Worm (Caenorhabditis elegans) whole organism, mixed stage, embryonic: ENCODE results near the gene Y46E12A.2.

Experiments
- bed-3 ChIP-seq: fragments of 200-800 bp; sonication (Bioruptor generic); optimal IDR thresholded peaks from 3 replicates; lab custom pipeline; 2018; ENCODE audit warnings: mild to moderate bottlenecking, missing genetic modification characterization, moderate library complexity, missing compliant biosample characterization
- ceh-43 ChIP-seq: fragments of 200-800 bp; sonication (Bioruptor generic); optimal IDR thresholded peaks from 2 replicates; lab custom pipeline; 2018; ENCODE audit warnings: mild to moderate bottlenecking, missing genetic modification characterization, moderate library complexity, missing compliant biosample characterization
- cnd-1 ChIP-seq: fragments of 200-800 bp; sonication (Bioruptor generic); optimal IDR thresholded peaks from 2 replicates; lab custom pipeline; 2018; ENCODE audit warnings: mild to moderate bottlenecking, missing genetic modification characterization, missing compliant biosample characterization
- elt-1 ChIP-seq: sonication (generic microtip); optimal IDR thresholded peaks from 2 replicates; lab custom pipeline; 2017; ENCODE audit warnings: missing genetic modification characterization, mild to moderate bottlenecking, missing compliant biosample characterization, antibody characterized with exemption, moderate library complexity, borderline replicate concordance; ENCODE audit not compliant: insufficient read depth
- elt-3 ChIP-seq: fragments of 150-350 bp; optimal IDR thresholded peaks from 2 replicates; lab custom pipeline; 2014; ENCODE audit warnings: missing biosample characterization, missing genetic modification characterization
- lin-13 ChIP-seq: fragments of 150-350 bp; optimal IDR thresholded peaks from 2 replicates; lab custom pipeline; 2014; ENCODE audit warnings: missing biosample characterization, missing genetic modification characterization
- nhr-237 ChIP-seq: fragments of 150-350 bp; optimal IDR thresholded peaks from 2 replicates; lab custom pipeline; 2014; ENCODE audit warnings: missing biosample characterization, missing genetic modification characterization
- nhr-28 ChIP-seq: fragments of 150-350 bp; optimal IDR thresholded peaks from 2 replicates; lab custom pipeline; 2014; ENCODE audit warnings: missing biosample characterization, missing genetic modification characterization
- pha-4 ChIP-seq: fragments of 150-350 bp; optimal IDR thresholded peaks from 2 replicates; lab custom pipeline; 2018; ENCODE audit warnings: missing biosample characterization, missing genetic modification reagents, missing genetic modification characterization
- snpc-4 ChIP-seq: fragments of 150-350 bp; optimal IDR thresholded peaks from 2 replicates; lab custom pipeline; 2014; ENCODE audit warnings: missing biosample characterization, missing genetic modification characterization
- unc-39 ChIP-seq: fragments of 150-350 bp; optimal IDR thresholded peaks from 2 replicates; lab custom pipeline; 2014; ENCODE audit warnings: missing biosample characterization, missing genetic modification characterization
- unc-62 ChIP-seq: fragments of 150-350 bp; optimal IDR thresholded peaks from 2 replicates; lab custom pipeline; 2014; ENCODE audit warnings: missing biosample characterization, missing genetic modification reagents, missing genetic modification characterization
- zip-8 ChIP-seq: fragments of 150-350 bp; optimal IDR thresholded peaks from 2 replicates; lab custom pipeline; 2014; ENCODE audit warnings: missing biosample characterization, missing genetic modification characterization
- ztf-11 ChIP-seq: fragments of 150-350 bp; optimal IDR thresholded peaks from 2 replicates; lab custom pipeline; 2014; ENCODE audit warnings: missing biosample characterization, missing genetic modification characterization

DNA sequence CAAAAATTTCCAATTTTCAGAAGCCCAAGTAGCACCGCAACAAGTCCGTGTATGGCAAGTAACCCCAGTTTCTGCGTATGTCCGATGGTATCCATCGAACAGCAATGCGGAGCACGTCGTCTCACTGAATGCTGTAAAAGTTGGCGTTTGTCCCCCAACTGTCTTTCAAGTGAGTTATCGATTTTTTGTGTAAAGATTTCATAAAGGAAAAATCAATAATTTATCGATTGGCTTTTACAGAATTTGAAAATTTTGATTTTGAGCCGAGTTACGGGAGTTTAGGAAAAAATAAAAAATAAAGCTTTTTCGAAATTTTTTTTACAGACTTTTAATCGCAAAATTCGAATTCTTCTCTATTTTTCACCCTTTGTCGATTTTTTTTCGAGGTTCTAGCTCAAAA, 35.4 kb downstream of the Y46E12A.2 start:
- TF ChIP-seq snpc-4 (tag; lab: Kevin White, UChicago) (no peak), cnd-1 (tag; lab: Kevin White, UChicago) (no peak), nhr-237 (tag; lab: Kevin White, UChicago) (no peak), unc-62 (no peak), unc-39 (tag; lab: Kevin White, UChicago) (no peak), ceh-43 (GFP tag; lab: Kevin White, UChicago) (no peak), elt-1 (no peak), lin-13 (tag; lab: Kevin White, UChicago) (no peak), ztf-11 (tag; lab: Kevin White, UChicago) (no peak), elt-3 (tag; lab: Kevin White, UChicago) (no peak), zip-8 (tag; lab: Kevin White, UChicago) (no peak), bed-3 (no peak), pha-4 (tag; lab: Kevin White, UChicago) (no peak), nhr-28 (no peak)
